Worm (Caenorhabditis elegans): ENCODE data around the gene gfat-1.

The gfat-1 gene

ce11 chrII:11545299-11545951 lies 49.8 kb downstream of the gfat-1 start, which contains the start of gene dnj-13:
Gene dnj-13 (plus strand): TSS chrII:11545701.
- TF ChIP-seq unc-62 (GFP tag; optimal IDR thresholded peaks at IDR 0.05), result no peak

- TF ChIP-seq unc-62 (GFP tag; optimal IDR thresholded peaks at IDR 0.05), result no peak
Measured at ce11 chrII:11544714-11545113, 50.5 kb downstream of the gfat-1 start, which contains the start of gene F54D5.9. Gene F54D5.9 (minus strand): TSS chrII:11544828.

- no peak for TF ChIP-seq unc-62 (GFP tag; optimal IDR thresholded peaks at IDR 0.05)
Measured at ce11 chrII:11542958-11543357, 52.3 kb downstream of the gfat-1 start.
